Fruit fly (Drosophila melanogaster): ENCODE results near the gene RhoU.

DNA sequence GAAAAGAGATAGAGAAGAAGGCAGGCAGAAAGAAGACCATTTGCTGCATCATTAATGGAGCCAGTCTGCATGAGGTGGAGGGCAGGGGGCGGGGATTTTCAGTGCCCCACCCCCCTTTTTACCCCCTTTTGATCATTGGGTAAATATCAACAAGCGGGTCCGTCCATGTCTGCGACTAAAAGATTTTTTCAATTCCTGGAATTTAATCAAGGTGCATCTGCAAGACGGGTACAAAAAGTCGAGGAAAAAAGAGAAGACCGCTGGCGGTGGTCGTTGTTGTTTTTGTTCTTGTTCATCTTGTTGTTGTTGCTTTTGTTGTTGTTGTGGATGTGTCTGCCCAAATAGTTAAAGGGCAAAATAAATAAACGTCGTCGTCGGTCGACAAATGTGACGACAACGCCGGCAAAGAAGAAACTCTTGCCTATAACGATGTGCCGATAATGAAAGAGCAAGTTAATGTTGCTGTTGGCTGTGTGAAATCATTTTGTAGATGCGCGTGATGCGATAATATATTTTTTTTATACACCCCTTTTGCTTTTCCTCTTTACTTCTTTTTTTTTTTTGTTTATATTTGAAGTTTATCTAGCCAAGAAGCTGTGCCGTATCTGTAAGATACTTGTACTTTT is 29.4 kb downstream of the RhoU start:
- no peak for TF ChIP-seq tj (GFP tag; optimal IDR thresholded peaks at IDR 0.05)
- no peak for TF ChIP-seq cic (GFP tag; optimal IDR thresholded peaks at IDR 0.05)
- no peak for TF ChIP-seq Clk (GFP tag; optimal IDR thresholded peaks at IDR 0.05)
- TF ChIP-seq CG5204 (GFP tag; optimal IDR thresholded peaks at IDR 0.05): no peak
- TF ChIP-seq cnc (optimal IDR thresholded peaks at IDR 0.05): no peak
- TF ChIP-seq kay (GFP tag; ENCODE audit: borderline replicate concordance): no peak
